Worm (Caenorhabditis elegans) whole organism, young adult: ENCODE data around the gene R09E12.9.

Experiments
- B0261.1 ChIP-seq: sonication (generic microtip); optimal IDR thresholded peaks from 2 replicates; lab custom pipeline; 2016; ENCODE audit warnings: mild to moderate bottlenecking, missing genetic modification characterization, moderate library complexity, missing compliant biosample characterization
- ama-1 ChIP-seq, 3 experiments: fragments of 150-350 bp in 1 of 3; sonication (generic microtip) in 2 of 3; optimal IDR thresholded peaks; 2 replicates each; lab custom pipeline; 2014 to 2018; ENCODE audit warnings: missing biosample characterization in 2 of 3, missing genetic modification characterization in 2 of 3, missing genetic modification reagents in 2 of 3
- bed-1 ChIP-seq: fragments of 200-800 bp; sonication (Bioruptor generic); IDR thresholded peaks from 2 replicates; pipeline ENCODE4 v1.3.6; 2022; ENCODE audit warnings: missing genetic modification reagents, missing genetic modification characterization, missing compliant biosample characterization
- ceh-91 ChIP-seq: fragments of 200-800 bp; sonication (Bioruptor generic); IDR thresholded peaks from 2 replicates; pipeline ENCODE4 v1.3.6; 2022; ENCODE audit warnings: missing genetic modification reagents, missing genetic modification characterization, missing compliant biosample characterization
- fkh-3 ChIP-seq: sonication (generic microtip); optimal IDR thresholded peaks from 2 replicates; lab custom pipeline; 2016; ENCODE audit warnings: mild to moderate bottlenecking, missing genetic modification characterization, missing compliant biosample characterization
- lin-26 ChIP-seq: fragments of 200-800 bp; sonication (Bioruptor generic); IDR thresholded peaks from 2 replicates; pipeline ENCODE4 v1.3.6; 2022; ENCODE audit warnings: missing genetic modification reagents, missing genetic modification characterization, missing compliant biosample characterization
- pha-4 ChIP-seq: fragments of 150-350 bp; sonication (generic microtip); optimal IDR thresholded peaks from 2 replicates; lab custom pipeline; 2014; ENCODE audit warnings: missing biosample characterization, missing genetic modification reagents, missing genetic modification characterization
- snpc-4 ChIP-seq, 5 experiments: fragments of 150-350 bp in 1 of 5; sonication (generic microtip) in 4 of 5; optimal IDR thresholded peaks; 2 replicates each; lab custom pipeline; 2014 to 2018; ENCODE audit warnings: missing genetic modification characterization in 5 of 5, missing biosample characterization in 3 of 5, antibody characterized with exemption in 2 of 5, mild to moderate bottlenecking in 2 of 5, missing compliant biosample characterization in 2 of 5, missing genotype in 2 of 5, moderate library complexity in 2 of 5, missing genetic modification reagents in 1 of 5
- ztf-26 ChIP-seq: sonication (generic microtip); optimal IDR thresholded peaks from 2 replicates; lab custom pipeline; 2017; ENCODE audit warnings: missing genetic modification characterization, missing compliant biosample characterization

- no peak for TF ChIP-seq ceh-91 (GFP tag; lab: Robert Waterston, UW)
- TF ChIP-seq pha-4 (tag; lab: Kevin White, UChicago) = no peak
- no peak for TF ChIP-seq snpc-4 (GFP tag; optimal IDR thresholded peaks at IDR 0.05; lab: Kevin White, UChicago)
- no peak for TF ChIP-seq snpc-4 (tag; optimal IDR thresholded peaks at IDR 0.05; lab: Kevin White, UChicago)
- no peak for TF ChIP-seq lin-26 (GFP tag; lab: Robert Waterston, UW)
- no peak for TF ChIP-seq fkh-3
- TF ChIP-seq B0261.1 (tag; lab: Kevin White, UChicago) = no peak
- TF ChIP-seq ztf-26 = no peak
- no peak for TF ChIP-seq ama-1 (optimal IDR thresholded peaks at IDR 0.05; lab: Kevin White, UChicago)
- no peak for TF ChIP-seq ama-1 (GFP tag; optimal IDR thresholded peaks at IDR 0.05; lab: Kevin White, UChicago)
- no peak for TF ChIP-seq bed-1
These were observed 30.9 kb downstream of the R09E12.9 start for ce11 chrV:808260-808659.
